Worm (Caenorhabditis elegans) whole organism, L3 larva: Measurements from ENCODE around the gene B0554.1.

ENCODE experiments used
- R02D3.7 ChIP-seq: fragments of 150-350 bp; optimal IDR thresholded peaks from 2 replicates; lab custom pipeline; 2014; ENCODE audit warnings: missing biosample characterization, missing genetic modification characterization
- ZK546.5 ChIP-seq: sonication (generic microtip); optimal IDR thresholded peaks from 2 replicates; lab custom pipeline; 2017; ENCODE audit warnings: missing biosample characterization, missing genetic modification characterization
- ceh-16 ChIP-seq: sonication (generic microtip); optimal IDR thresholded peaks from 2 replicates; lab custom pipeline; 2017; ENCODE audit warnings: missing biosample characterization, missing genetic modification characterization
- ceh-9 ChIP-seq: sonication (generic microtip); optimal IDR thresholded peaks from 2 replicates; lab custom pipeline; 2018; ENCODE audit warnings: missing biosample characterization, missing genetic modification characterization
- egl-27 ChIP-seq: sonication (generic microtip); optimal IDR thresholded peaks from 4 replicates; lab custom pipeline; 2017; ENCODE audit warnings: missing biosample characterization, missing genetic modification reagents, missing genetic modification characterization
- elt-1 ChIP-seq: fragments of 150-350 bp; optimal IDR thresholded peaks from 2 replicates; lab custom pipeline; 2014; ENCODE audit warnings: missing biosample characterization, missing genetic modification characterization
- elt-2 ChIP-seq: sonication (generic microtip); optimal IDR thresholded peaks from 2 replicates; lab custom pipeline; 2016; ENCODE audit warnings: missing genetic modification reagents, mild to moderate bottlenecking, missing genetic modification characterization, missing compliant biosample characterization
- elt-3 ChIP-seq, 3 experiments: fragments of 150-350 bp in 1 of 3; sonication (generic microtip) in 2 of 3; optimal IDR thresholded peaks; 2 replicates in 2 of 3; 4 replicates in 1 of 3; lab custom pipeline; 2014 to 2017; ENCODE audit warnings: missing biosample characterization in 3 of 3, missing genetic modification characterization in 3 of 3
- eor-1 ChIP-seq, 2 experiments: fragments of 150-350 bp; optimal IDR thresholded peaks; 2 replicates each; lab custom pipeline; 2014 to 2018; ENCODE audit warnings: missing biosample characterization in 2 of 2, missing genetic modification characterization in 2 of 2
- fkh-10 ChIP-seq: sonication (generic microtip); optimal IDR thresholded peaks from 2 replicates; lab custom pipeline; 2017; ENCODE audit warnings: missing biosample characterization, missing genetic modification reagents, missing genetic modification characterization
- fkh-2 ChIP-seq: fragments of 150-350 bp; optimal IDR thresholded peaks from 2 replicates; lab custom pipeline; 2014; ENCODE audit warnings: missing biosample characterization, missing genetic modification reagents, missing genetic modification characterization
- fos-1 ChIP-seq: fragments of 150-350 bp; optimal IDR thresholded peaks from 2 replicates; lab custom pipeline; 2014; ENCODE audit warnings: missing biosample characterization, missing genetic modification characterization
- hmg-11 ChIP-seq: sonication (generic microtip); optimal IDR thresholded peaks from 2 replicates; lab custom pipeline; 2016; ENCODE audit warnings: missing genetic modification characterization, missing compliant biosample characterization
- jun-1 ChIP-seq: fragments of 150-350 bp; optimal IDR thresholded peaks from 2 replicates; lab custom pipeline; 2014; ENCODE audit warnings: missing biosample characterization, missing genetic modification reagents, missing genetic modification characterization
- lin-15B ChIP-seq: fragments of 150-350 bp; optimal IDR thresholded peaks from 2 replicates; lab custom pipeline; 2014; ENCODE audit warnings: missing biosample characterization, missing genetic modification characterization
- lin-39 ChIP-seq: fragments of 150-350 bp; optimal IDR thresholded peaks from 2 replicates; lab custom pipeline; 2018; ENCODE audit warnings: missing biosample characterization, missing genetic modification reagents, missing genetic modification characterization
- lsy-12 ChIP-seq: sonication (generic microtip); optimal IDR thresholded peaks from 2 replicates; lab custom pipeline; 2016; ENCODE audit warnings: mild to moderate bottlenecking, missing genetic modification characterization, missing compliant biosample characterization
- mdl-1 ChIP-seq: fragments of 150-350 bp; optimal IDR thresholded peaks from 2 replicates; lab custom pipeline; 2014; ENCODE audit warnings: missing biosample characterization, missing genetic modification characterization
- nfya-1 ChIP-seq: sonication (generic microtip); optimal IDR thresholded peaks from 2 replicates; lab custom pipeline; 2017; ENCODE audit warnings: missing genetic modification characterization, mild to moderate bottlenecking, missing compliant biosample characterization, antibody characterized with exemption, moderate library complexity; ENCODE audit not compliant: insufficient read depth
- nhr-11 ChIP-seq: fragments of 150-350 bp; optimal IDR thresholded peaks from 2 replicates; lab custom pipeline; 2014; ENCODE audit warnings: missing biosample characterization, missing genetic modification characterization
- nhr-12 ChIP-seq: fragments of 150-350 bp; optimal IDR thresholded peaks from 2 replicates; lab custom pipeline; 2014; ENCODE audit warnings: missing biosample characterization, missing genetic modification characterization
- nhr-23 ChIP-seq: fragments of 150-350 bp; optimal IDR thresholded peaks from 2 replicates; lab custom pipeline; 2014; ENCODE audit warnings: missing biosample characterization, missing genetic modification reagents, missing genetic modification characterization
- nhr-237 ChIP-seq: fragments of 150-350 bp; optimal IDR thresholded peaks from 2 replicates; lab custom pipeline; 2014; ENCODE audit warnings: missing biosample characterization, missing genetic modification characterization
- nhr-25 ChIP-seq: sonication (generic microtip); optimal IDR thresholded peaks from 2 replicates; lab custom pipeline; 2017; ENCODE audit warnings: missing biosample characterization, missing genetic modification characterization
- nhr-28 ChIP-seq: fragments of 150-350 bp; optimal IDR thresholded peaks from 2 replicates; lab custom pipeline; 2014; ENCODE audit warnings: missing biosample characterization, missing genetic modification characterization
- nhr-67 ChIP-seq: fragments of 150-350 bp; optimal IDR thresholded peaks from 2 replicates; lab custom pipeline; 2014; ENCODE audit warnings: missing biosample characterization, missing genetic modification characterization
- nhr-77 ChIP-seq: fragments of 150-350 bp; optimal IDR thresholded peaks from 2 replicates; lab custom pipeline; 2014; ENCODE audit warnings: missing biosample characterization, missing genetic modification characterization
- pha-4 ChIP-seq: fragments of 150-350 bp; optimal IDR thresholded peaks from 2 replicates; lab custom pipeline; 2014; ENCODE audit warnings: missing biosample characterization, missing genetic modification reagents, missing genetic modification characterization
- pqm-1 ChIP-seq: fragments of 150-350 bp; optimal IDR thresholded peaks from 2 replicates; lab custom pipeline; 2017; ENCODE audit warnings: missing biosample characterization, missing genetic modification characterization, inconsistent platforms
- sea-2 ChIP-seq: fragments of 150-350 bp; sonication (generic microtip); optimal IDR thresholded peaks from 4 replicates; lab custom pipeline; 2014; ENCODE audit warnings: missing biosample characterization, missing genetic modification reagents, missing genetic modification characterization
- skn-1 ChIP-seq: fragments of 150-350 bp; optimal IDR thresholded peaks from 2 replicates; lab custom pipeline; 2014; ENCODE audit warnings: missing biosample characterization, missing genetic modification characterization
- snpc-4 ChIP-seq: fragments of 150-350 bp; optimal IDR thresholded peaks from 2 replicates; lab custom pipeline; 2014; ENCODE audit warnings: missing biosample characterization, missing genetic modification characterization
- tbx-2 ChIP-seq: sonication (generic microtip); optimal IDR thresholded peaks from 2 replicates; lab custom pipeline; 2016; ENCODE audit warnings: mild to moderate bottlenecking, missing genetic modification characterization, missing compliant biosample characterization
- unc-39 ChIP-seq: sonication (generic microtip); optimal IDR thresholded peaks from 4 replicates; lab custom pipeline; 2017; ENCODE audit warnings: missing biosample characterization, missing genetic modification characterization
- unc-62 ChIP-seq: fragments of 150-350 bp; sonication (generic microtip); optimal IDR thresholded peaks from 4 replicates; lab custom pipeline; 2014; ENCODE audit warnings: missing biosample characterization, missing genetic modification reagents, missing genetic modification characterization
- zag-1 ChIP-seq: fragments of 150-350 bp; optimal IDR thresholded peaks from 2 replicates; lab custom pipeline; 2014; ENCODE audit warnings: missing biosample characterization, missing genetic modification characterization
- ztf-11 ChIP-seq: fragments of 150-350 bp; optimal IDR thresholded peaks from 2 replicates; lab custom pipeline; 2014; ENCODE audit warnings: missing biosample characterization, missing genetic modification characterization
- ztf-4 ChIP-seq: fragments of 150-350 bp; optimal IDR thresholded peaks from 2 replicates; lab custom pipeline; 2014; ENCODE audit warnings: missing biosample characterization, missing genetic modification characterization

The B0554.1 gene

DNA sequence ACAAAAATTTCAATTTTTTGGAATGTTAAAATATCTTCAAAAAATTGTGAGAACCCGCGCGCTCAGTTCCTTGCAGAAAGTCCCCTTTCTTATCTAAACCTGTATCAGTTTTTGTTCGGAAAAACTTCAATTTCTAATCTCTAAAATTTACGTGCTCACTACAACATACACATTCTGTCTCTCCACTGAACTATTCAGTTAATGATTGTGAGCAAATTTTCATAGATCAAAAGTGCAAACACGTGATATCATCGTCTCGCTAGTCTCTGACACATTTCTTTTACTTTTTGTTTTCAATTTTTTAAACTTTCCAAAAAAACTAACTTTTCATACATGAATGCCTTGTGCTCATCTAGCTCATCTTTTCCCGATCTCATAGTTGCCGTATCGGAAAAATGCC, 21.3 kb downstream of the B0554.1 start, which contains the start of gene nhr-203:
nhr-203 (plus strand) TSS at position 332 of the 400 bp plus-strand sequence.
- TF ChIP-seq eor-1 (tag; optimal IDR thresholded peaks at IDR 0.05; lab: Kevin White, UChicago) (no peak), ceh-9 (no peak), nhr-237 (tag; lab: Kevin White, UChicago) (no peak), unc-62 (no peak), skn-1 (tag; lab: Kevin White, UChicago) (peak; percentile 5), nhr-67 (tag; lab: Kevin White, UChicago) (no peak), hmg-11 (no peak), pqm-1 (tag; lab: Kevin White, UChicago) (peak; percentile 97), elt-2 (tag; lab: Kevin White, UChicago) (peak; percentile 91), pha-4 (tag; lab: Kevin White, UChicago) (peak; percentile 28)

DNA sequence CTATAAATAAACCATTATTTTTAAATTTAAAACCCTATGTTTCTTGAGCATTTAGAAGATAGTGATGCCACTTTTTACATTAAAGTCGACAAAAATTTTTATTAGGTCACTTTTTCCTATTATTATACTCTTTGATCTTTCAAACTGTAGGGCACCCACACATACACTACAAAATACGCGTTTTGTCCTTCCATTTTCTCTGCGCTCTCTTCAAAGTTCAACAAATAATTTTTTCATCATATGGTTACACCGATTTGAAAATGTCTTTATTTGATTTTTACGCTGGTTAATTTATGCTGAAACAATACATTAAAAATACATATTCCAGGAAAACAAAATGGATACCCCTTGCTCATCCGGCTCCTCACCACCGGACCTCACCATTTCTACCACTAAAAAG, 24.1 kb downstream of the B0554.1 start, which contains the start of gene nhr-202:
nhr-202 (plus strand) TSS at position 326 of the 400 bp plus-strand sequence.
- TF ChIP-seq pqm-1 (tag; lab: Kevin White, UChicago) (peak; percentile 62), pha-4 (tag; lab: Kevin White, UChicago) (peak; percentile 33), zag-1 (tag; lab: Kevin White, UChicago) (no peak), elt-2 (tag; lab: Kevin White, UChicago) (peak; percentile 72), nhr-23 (tag; lab: Kevin White, UChicago) (peak; percentile 38), ZK546.5 (tag; lab: Kevin White, UChicago) (no peak), ztf-4 (tag; lab: Kevin White, UChicago) (no peak), nfya-1 (tag; lab: Kevin White, UChicago) (no peak)

DNA sequence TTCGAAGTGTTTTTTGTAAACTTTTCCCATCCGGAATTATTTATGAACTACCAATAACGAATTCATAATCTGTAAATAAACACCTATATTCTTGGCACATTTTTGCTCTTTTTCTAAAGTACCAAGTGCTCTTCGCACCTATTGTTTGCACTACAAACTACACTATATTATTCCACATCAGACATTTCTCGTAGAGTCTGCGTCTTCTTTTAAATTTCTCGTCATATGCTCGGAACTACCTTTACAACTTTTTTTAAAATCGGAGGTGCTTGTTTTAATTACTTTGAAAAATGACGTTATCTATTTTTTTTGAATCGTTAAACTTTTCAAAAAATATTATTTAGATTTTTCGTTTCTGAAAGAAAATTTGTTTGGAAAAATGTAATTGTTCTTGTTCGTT, 26.6 kb downstream of the B0554.1 start, which contains the start of gene nhr-201:
nhr-201 (plus strand) TSS at position 29 of the 400 bp plus-strand sequence.
- TF ChIP-seq pqm-1 (tag; lab: Kevin White, UChicago) (peak; percentile 59), fkh-2 (tag; lab: Kevin White, UChicago) (no peak), elt-2 (tag; lab: Kevin White, UChicago) (peak; percentile 44), pha-4 (tag; lab: Kevin White, UChicago) (peak; percentile 65)

DNA sequence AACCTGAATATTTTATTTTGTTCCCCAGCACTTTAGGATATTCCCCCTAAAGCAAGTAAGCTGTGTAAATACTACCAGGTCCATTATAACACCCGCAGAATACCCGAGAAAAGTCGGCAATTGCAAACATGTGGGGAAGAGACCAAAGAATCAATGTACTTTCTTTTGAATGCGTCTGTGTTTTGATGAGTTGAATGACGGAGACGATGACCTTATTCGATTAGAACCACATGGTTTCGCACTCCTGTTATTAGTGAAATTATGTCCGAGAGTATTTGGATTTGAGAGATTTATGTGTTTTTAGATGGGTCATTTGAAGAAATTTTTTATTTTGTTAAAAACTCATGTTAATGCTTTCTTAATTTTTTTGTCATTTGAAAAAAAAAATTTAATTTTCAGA, 27.2 kb downstream of the B0554.1 start:
- TF ChIP-seq nhr-23 (tag; lab: Kevin White, UChicago) (peak; percentile 33), nhr-25 (peak; percentile 42), fkh-10 (GFP tag; lab: Kevin White, UChicago) (no peak)

DNA sequence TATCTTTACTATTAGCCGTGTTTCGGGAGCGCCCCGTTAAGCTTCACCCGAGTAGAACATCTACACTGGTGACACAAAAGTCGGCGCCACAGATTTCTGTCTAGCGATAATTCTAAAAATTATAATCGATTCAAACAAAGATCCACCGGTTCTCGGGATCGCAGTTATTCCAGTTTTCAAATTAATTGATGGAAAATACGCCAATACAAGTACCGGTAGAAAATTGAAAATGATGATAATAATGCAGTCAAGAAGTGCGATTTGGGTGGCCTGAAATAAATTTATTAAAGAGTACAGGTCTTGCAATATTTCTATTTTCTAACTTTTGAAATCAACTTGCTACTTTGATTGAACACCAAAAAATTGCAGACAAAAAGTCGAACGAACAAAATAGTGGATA, 29.3 kb downstream of the B0554.1 start:
- no peak for TF ChIP-seq unc-39 (tag; lab: Kevin White, UChicago)
- no peak for TF ChIP-seq elt-3 (tag; optimal IDR thresholded peaks at IDR 0.05; lab: Kevin White, UChicago)
- TF ChIP-seq nhr-28 (tag; lab: Kevin White, UChicago) = no peak
- no peak for TF ChIP-seq jun-1
- TF ChIP-seq fos-1 (tag; lab: Kevin White, UChicago) = no peak
- no peak for TF ChIP-seq tbx-2 (tag; lab: Kevin White, UChicago)
- no peak for TF ChIP-seq elt-1 (tag; lab: Kevin White, UChicago)
- no peak for TF ChIP-seq lin-39 (tag; lab: Kevin White, UChicago)
- TF ChIP-seq nhr-11 (tag; lab: Kevin White, UChicago) = no peak
- TF ChIP-seq sea-2 (GFP tag; lab: Kevin White, UChicago) = no peak
- TF ChIP-seq nhr-67 (tag; lab: Kevin White, UChicago) = no peak
- no peak for TF ChIP-seq lin-15B (tag; lab: Kevin White, UChicago)
- TF ChIP-seq skn-1 (tag; lab: Kevin White, UChicago) = no peak
- TF ChIP-seq nfya-1 (tag; lab: Kevin White, UChicago) = no peak
- no peak for TF ChIP-seq nhr-237 (tag; lab: Kevin White, UChicago)
- TF ChIP-seq nhr-12 = no peak
- TF ChIP-seq ZK546.5 (tag; lab: Kevin White, UChicago) = no peak
- TF ChIP-seq unc-62 = no peak
- no peak for TF ChIP-seq ceh-9
- TF ChIP-seq, all 47 proteins: peak for 0

DNA sequence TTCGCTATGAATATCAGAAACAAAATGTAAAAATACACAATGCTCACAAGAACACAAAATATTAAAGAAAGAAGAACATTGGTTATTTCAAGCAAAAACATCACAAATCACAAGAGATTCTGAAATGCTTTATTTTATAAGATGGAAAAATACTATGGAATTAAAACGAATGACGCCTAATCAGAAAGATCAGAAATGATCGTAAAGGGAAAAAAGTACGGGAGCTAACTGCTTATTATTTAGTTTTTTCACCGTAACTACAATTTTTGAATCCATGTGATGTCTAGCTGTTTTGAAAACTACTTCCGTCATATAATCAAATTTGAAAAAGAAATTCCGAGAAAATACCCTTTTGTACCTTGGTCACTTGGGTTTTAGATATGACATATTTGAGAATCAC, 30.3 kb downstream of the B0554.1 start, which contains the start of gene srbc-57:
srbc-57 (minus strand) TSS at position 101 of the 400 bp plus-strand sequence.
- TF ChIP-seq ztf-11 (tag; lab: Kevin White, UChicago) (no peak), nhr-77 (tag; lab: Kevin White, UChicago) (no peak), ceh-9 (no peak), ceh-16 (tag; lab: Kevin White, UChicago) (no peak), R02D3.7 (tag; lab: Kevin White, UChicago) (no peak), lsy-12 (tag; lab: Kevin White, UChicago) (no peak), jun-1 (no peak), snpc-4 (tag; lab: Kevin White, UChicago) (no peak), nhr-23 (tag; lab: Kevin White, UChicago) (no peak), egl-27 (no peak), nhr-12 (no peak), ZK546.5 (tag; lab: Kevin White, UChicago) (no peak), skn-1 (tag; lab: Kevin White, UChicago) (no peak), pha-4 (tag; lab: Kevin White, UChicago) (no peak), eor-1 (tag; optimal IDR thresholded peaks at IDR 0.05; lab: Kevin White, UChicago) (no peak), nhr-25 (no peak), mdl-1 (tag; lab: Kevin White, UChicago) (no peak), elt-1 (tag; lab: Kevin White, UChicago) (no peak)
